Fruit fly (Drosophila melanogaster): Measurements from ENCODE around the gene stac.

stac gene

dm6 chr3R:25056016-25056415 lies at the start of gene stac, which contains the start of gene CG31111:
TSS of gene stac (plus strand) at chr3R:25056286.
TSS of gene CG31111 (minus strand) at chr3R:25056177.
- TF ChIP-seq CG8478 (optimal IDR thresholded peaks at IDR 0.05): no peak
- TF ChIP-seq CTCF (optimal IDR thresholded peaks at IDR 0.05): no peak

- TF ChIP-seq CTCF (optimal IDR thresholded peaks at IDR 0.05) (no peak), CG8478 (optimal IDR thresholded peaks at IDR 0.05) (no peak)
Observed at dm6 chr3R:25009745-25010446, 46.2 kb upstream of the stac start.

- TF ChIP-seq CTCF (optimal IDR thresholded peaks at IDR 0.05) (no peak), CG8478 (optimal IDR thresholded peaks at IDR 0.05) (no peak)
Observed at dm6 chr3R:25012016-25012415, 44.1 kb upstream of the stac start.

- TF ChIP-seq CTCF (optimal IDR thresholded peaks at IDR 0.05): no peak
- no peak for TF ChIP-seq CG8478 (optimal IDR thresholded peaks at IDR 0.05)
Observed at dm6 chr3R:25023056-25023455, 33.0 kb upstream of the stac start, which contains the start of gene beta4GalT7. TSS of gene beta4GalT7 (plus strand) at chr3R:25023256.

dm6 chr3R:25024895-25025557 lies 31.1 kb upstream of the stac start, which contains the start of the genes EMC6 and Hr96:
TSS of gene EMC6 (minus strand) at chr3R:25025017.
TSS of gene Hr96 (plus strand) at chr3R:25025235.
- TF ChIP-seq CTCF (optimal IDR thresholded peaks at IDR 0.05) (no peak), CG8478 (optimal IDR thresholded peaks at IDR 0.05) (no peak)

- no peak for TF ChIP-seq CTCF (optimal IDR thresholded peaks at IDR 0.05)
- TF ChIP-seq CG8478 (optimal IDR thresholded peaks at IDR 0.05): no peak
Observed at dm6 chr3R:25027281-25028219, 28.5 kb upstream of the stac start.

- TF ChIP-seq CG8478 (optimal IDR thresholded peaks at IDR 0.05) (no peak), CTCF (optimal IDR thresholded peaks at IDR 0.05) (no peak)
Observed at dm6 chr3R:25032686-25033085, 23.4 kb upstream of the stac start.

- TF ChIP-seq CTCF (optimal IDR thresholded peaks at IDR 0.05) (peak in 1 of 2 experiments; percentile 18), CG8478 (optimal IDR thresholded peaks at IDR 0.05) (no peak)
Observed at dm6 chr3R:25033142-25033586, 22.9 kb upstream of the stac start, which contains the start of gene Smg6. TSS of gene Smg6 (minus strand) at chr3R:25033465.

dm6 chr3R:25036644-25037043 lies 19.4 kb upstream of the stac start, which contains the start of gene CG31115:
TSS of gene CG31115 (plus strand) at chr3R:25036944.
- no peak for TF ChIP-seq CTCF (optimal IDR thresholded peaks at IDR 0.05)
- TF ChIP-seq CG8478 (optimal IDR thresholded peaks at IDR 0.05): no peak

dm6 chr3R:25039028-25039476 lies 17.0 kb upstream of the stac start, which contains the start of the genes Ythdf and bai:
TSS of gene Ythdf (minus strand) at chr3R:25039249.
TSS of gene bai (plus strand) at chr3R:25039374.
- TF ChIP-seq CTCF (optimal IDR thresholded peaks at IDR 0.05) (no peak), CG8478 (optimal IDR thresholded peaks at IDR 0.05) (no peak)

dm6 chr3R:25044816-25045551 lies 11.1 kb upstream of the stac start, which contains the start of gene 5PtaseI:
TSS of gene 5PtaseI (minus strand) at chr3R:25045151.
- no peak for TF ChIP-seq CG8478 (optimal IDR thresholded peaks at IDR 0.05)
- no peak for TF ChIP-seq CTCF (optimal IDR thresholded peaks at IDR 0.05)

- TF ChIP-seq CG8478 (optimal IDR thresholded peaks at IDR 0.05) (no peak), CTCF (optimal IDR thresholded peaks at IDR 0.05) (no peak)
Observed at dm6 chr3R:25046023-25046422, 10.1 kb upstream of the stac start, which contains the start of gene CG11786. TSS of gene CG11786 (plus strand) at chr3R:25046323.

dm6 chr3R:25047504-25047903 lies 8.6 kb upstream of the stac start, which contains the start of gene CG11790:
TSS of gene CG11790 (plus strand) at chr3R:25047706.
- no peak for TF ChIP-seq CG8478 (optimal IDR thresholded peaks at IDR 0.05)
- no peak for TF ChIP-seq CTCF (optimal IDR thresholded peaks at IDR 0.05)

dm6 chr3R:25049383-25049741 lies 6.7 kb upstream of the stac start, which contains the start of gene CG11791:
TSS of gene CG11791 (plus strand) at chr3R:25049616.
- TF ChIP-seq CTCF (optimal IDR thresholded peaks at IDR 0.05) (no peak), CG8478 (optimal IDR thresholded peaks at IDR 0.05) (no peak)
